Worm (Caenorhabditis elegans): ENCODE measurements around the gene C16A11.2.
A peak's percentile ranks its signal among the peaks of the same experiment; 100 is the strongest.

The C16A11.2 gene

DNA sequence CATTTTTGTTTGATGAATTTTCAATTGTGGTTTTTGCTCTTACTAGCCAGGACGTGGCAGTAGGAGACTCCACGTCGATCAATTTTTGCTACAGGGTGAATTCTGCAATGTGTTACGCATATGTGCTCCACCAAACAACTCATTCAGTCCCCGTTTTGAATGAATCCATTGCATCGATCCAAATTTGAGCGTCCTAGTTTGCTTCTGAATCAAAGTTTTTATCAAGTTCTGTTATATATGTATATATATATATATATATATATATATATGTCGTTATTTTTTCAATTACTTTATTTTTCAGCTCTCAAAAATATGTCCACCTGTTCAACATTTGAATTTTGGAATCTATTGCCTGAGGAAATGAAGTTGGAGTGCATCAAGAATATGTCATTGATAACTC lies 26.9 kb upstream of the C16A11.2 start, which contains the start of gene F31D5.7:
TSS of gene F31D5.7 (plus strand) at position 301 of the 400 bp plus-strand sequence.
- TF ChIP-seq T26A5.8 (tag; optimal IDR thresholded peaks at IDR 0.05) (no peak), madf-10 (tag; optimal IDR thresholded peaks at IDR 0.05) (no peak), lin-35 (GFP tag; optimal IDR thresholded peaks at IDR 0.05) (no peak), tbp1 (GFP tag; optimal IDR thresholded peaks at IDR 0.05) (no peak), mel-28 (tag; optimal IDR thresholded peaks at IDR 0.05; ENCODE audit: borderline replicate concordance) (no peak), snpc-1.3 (tag; optimal IDR thresholded peaks at IDR 0.05; ENCODE audit: insufficient read depth) (no peak), lin-26 (GFP tag; IDR thresholded peaks at IDR 0.05) (no peak), zim-3 (tag; optimal IDR thresholded peaks at IDR 0.05) (no peak), ztf-26 (tag; optimal IDR thresholded peaks at IDR 0.05) (no peak), let-607 (tag; optimal IDR thresholded peaks at IDR 0.05) (no peak), hlh-26 (GFP tag; conservative IDR thresholded peaks at IDR 0.05) (no peak), chd-7 (tag; optimal IDR thresholded peaks at IDR 0.05) (no peak), K11D2.4 (GFP tag; IDR thresholded peaks at IDR 0.05) (no peak), attf-6 (GFP tag; IDR thresholded peaks at IDR 0.05) (no peak), hsf-1 (GFP tag; IDR thresholded peaks at IDR 0.05) (no peak), Y53F4B.3 (GFP tag; IDR thresholded peaks at IDR 0.05) (no peak), F10E7.11 (tag; optimal IDR thresholded peaks at IDR 0.05) (no peak)

DNA sequence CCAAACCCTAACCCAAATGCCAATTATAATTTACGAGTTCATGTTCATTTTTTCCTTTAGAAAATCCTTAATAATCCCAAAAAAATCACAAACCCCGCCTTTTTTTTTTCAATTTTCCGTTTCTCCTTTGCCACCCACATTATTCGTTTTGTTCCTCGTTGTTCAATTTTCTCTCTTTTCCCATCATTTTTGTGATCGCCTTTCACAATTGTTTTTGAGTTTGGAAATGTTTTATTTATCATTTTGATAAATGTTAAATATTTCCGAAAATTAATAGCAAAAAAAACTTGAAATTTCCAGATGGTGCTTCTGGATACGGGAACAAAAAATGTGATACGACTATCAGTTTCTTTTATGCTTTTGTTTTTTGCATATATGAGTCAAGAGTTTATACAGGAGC lies 22.7 kb upstream of the C16A11.2 start, which contains the start of gene F31D5.2:
TSS of gene F31D5.2 (plus strand) at position 301 of the 400 bp plus-strand sequence.
- TF ChIP-seq ekl-4 (GFP tag; IDR thresholded peaks at IDR 0.05), result no peak
- no peak for TF ChIP-seq nhr-27 (tag; optimal IDR thresholded peaks at IDR 0.05)
- no peak for TF ChIP-seq B0261.1 (tag; optimal IDR thresholded peaks at IDR 0.05)
- no peak for TF ChIP-seq Y53G8AR.9 (GFP tag; conservative IDR thresholded peaks at IDR 0.05)
- no peak for TF ChIP-seq hmg-20 (GFP tag; IDR thresholded peaks at IDR 0.05)
- no peak for TF ChIP-seq repo-1 (tag; optimal IDR thresholded peaks at IDR 0.05)
- TF ChIP-seq unc-62 (GFP tag; optimal IDR thresholded peaks at IDR 0.05), result no peak
- no peak for TF ChIP-seq ceh-27 (GFP tag; optimal IDR thresholded peaks at IDR 0.05)
- no peak for TF ChIP-seq tbp1 (GFP tag; optimal IDR thresholded peaks at IDR 0.05)
- TF ChIP-seq B0019.2 (GFP tag; conservative IDR thresholded peaks at IDR 0.05), result no peak
- TF ChIP-seq ztf-3 (GFP tag; optimal IDR thresholded peaks at IDR 0.05), result no peak
- TF ChIP-seq him-1 (tag; optimal IDR thresholded peaks at IDR 0.05), result no peak
- no peak for TF ChIP-seq athp-1 (tag; optimal IDR thresholded peaks at IDR 0.05)
- no peak for TF ChIP-seq D2030.7 (GFP tag; IDR thresholded peaks at IDR 0.05)

DNA sequence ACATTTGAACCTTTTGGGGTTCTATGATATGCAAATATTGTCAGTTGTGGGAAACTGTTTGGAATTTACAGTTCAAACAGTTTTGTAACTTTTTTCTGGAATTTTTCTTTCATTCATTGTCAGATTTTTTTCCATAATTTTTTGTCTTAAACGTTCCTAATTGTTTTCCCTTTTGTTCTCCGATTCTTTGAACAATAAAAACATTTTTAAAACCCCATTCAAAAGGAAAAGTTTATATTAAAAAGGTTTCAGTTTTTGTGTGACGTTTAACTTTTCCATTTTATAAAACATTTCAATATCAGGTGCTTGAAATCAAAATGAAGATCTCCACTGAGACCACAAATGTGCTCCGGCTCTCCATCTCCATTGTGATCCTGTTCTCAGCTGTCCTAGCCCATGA lies 18.9 kb upstream of the C16A11.2 start, which contains the start of gene F31D5.1:
TSS of gene F31D5.1 (plus strand) at position 301 of the 400 bp plus-strand sequence.
- TF ChIP-seq lag-1 (GFP tag; IDR thresholded peaks at IDR 0.05) (no peak), T07F8.4 (tag; optimal IDR thresholded peaks at IDR 0.05) (no peak), F39B2.1 (GFP tag; IDR thresholded peaks at IDR 0.05) (no peak)

DNA sequence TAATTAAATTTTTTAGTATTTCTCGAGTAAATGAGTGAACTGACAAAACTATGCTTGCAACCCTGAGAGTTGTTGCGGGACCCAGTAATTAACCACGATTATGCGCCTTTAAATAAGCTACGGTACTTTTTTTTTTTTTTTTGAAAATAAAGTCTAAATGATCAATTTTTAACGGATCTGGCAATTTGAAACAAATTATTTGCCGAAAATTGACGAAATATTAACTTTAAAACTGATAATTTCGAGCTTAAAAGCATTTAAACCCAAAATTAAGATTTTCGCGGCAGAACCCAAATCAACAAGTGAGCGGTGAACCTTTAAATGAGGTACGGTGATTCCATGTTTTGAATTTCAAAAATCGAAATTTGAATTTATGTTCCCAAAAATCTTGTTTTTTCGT lies 15.5 kb upstream of the C16A11.2 start:
- no peak for TF ChIP-seq nhr-80 (tag; optimal IDR thresholded peaks at IDR 0.05)
- TF ChIP-seq lin-40 (tag; optimal IDR thresholded peaks at IDR 0.05), result no peak
- TF ChIP-seq nfyb-1 (GFP tag; IDR thresholded peaks at IDR 0.05), result no peak
- TF ChIP-seq cebp-1 (GFP tag; IDR thresholded peaks at IDR 0.05), result no peak
- TF ChIP-seq cebp-1 (tag; optimal IDR thresholded peaks at IDR 0.05), result no peak
- TF ChIP-seq nhr-90 (tag; optimal IDR thresholded peaks at IDR 0.05), result no peak
- TF ChIP-seq xnd-1 (tag; optimal IDR thresholded peaks at IDR 0.05), result peak; percentile 96
- TF ChIP-seq madf-6 (GFP tag; IDR thresholded peaks at IDR 0.05), result peak; percentile 96
- TF ChIP-seq lin-54 (GFP tag; optimal IDR thresholded peaks at IDR 0.05), result peak; percentile 50
- peak; percentile 25 for TF ChIP-seq F49E8.2 (tag; optimal IDR thresholded peaks at IDR 0.05; ENCODE audit: insufficient read depth)
- TF ChIP-seq ztf-25 (GFP tag; IDR thresholded peaks at IDR 0.05), result no peak
- no peak for TF ChIP-seq lin-26 (GFP tag; IDR thresholded peaks at IDR 0.05)
- TF ChIP-seq fkh-3 (tag; optimal IDR thresholded peaks at IDR 0.05), result no peak
- TF ChIP-seq ceh-91 (GFP tag; IDR thresholded peaks at IDR 0.05), result peak; percentile 82
- TF ChIP-seq mxl-1 (tag; optimal IDR thresholded peaks at IDR 0.05), result no peak

All from whole organism, young adult.